Fruit fly (Drosophila melanogaster) whole organism, prepupa: ENCODE data around the gene ERp44.

Source experiments
- Blimp-1 ChIP-seq: fragments of 200-800 bp; sonication (Bioruptor generic); optimal IDR thresholded peaks from 3 replicates; lab custom pipeline; 2017; ENCODE audit warnings: missing biosample characterization, missing genetic modification characterization, mild to moderate bottlenecking, moderate library complexity, missing genetic modification reagents
- CG10631 ChIP-seq: fragments of 200-800 bp; sonication (Bioruptor generic); optimal IDR thresholded peaks from 2 replicates; lab custom pipeline; 2016; ENCODE audit warnings: missing biosample characterization, missing genetic modification characterization
- Hr39 ChIP-seq: fragments of 200-800 bp; sonication (Bioruptor generic); optimal IDR thresholded peaks from 2 replicates; lab custom pipeline; 2016; ENCODE audit warnings: missing biosample characterization, missing genetic modification characterization
- Sox102F ChIP-seq: fragments of 200-800 bp; sonication (Bioruptor generic); optimal IDR thresholded peaks from 2 replicates; lab custom pipeline; 2016; ENCODE audit warnings: missing biosample characterization, mild to moderate bottlenecking, missing genetic modification characterization
- Sox15 ChIP-seq: fragments of 200-800 bp; sonication (Bioruptor generic); optimal IDR thresholded peaks from 3 replicates; lab custom pipeline; 2016; ENCODE audit warnings: missing biosample characterization, missing genetic modification characterization

dm6 chrX:16288492-16288964, 9.0 kb downstream of the ERp44 start, which contains the start of the genes CG32576 and caz:
- TF ChIP-seq Sox102F (GFP tag; lab: Kevin White, UChicago) = peak; percentile 43
- no peak for TF ChIP-seq Hr39 (GFP tag; lab: Kevin White, UChicago)
- peak; percentile 8 for TF ChIP-seq Blimp-1 (GFP tag; lab: Kevin White, UChicago)
- no peak for TF ChIP-seq Sox15 (GFP tag; lab: Kevin White, UChicago)
- peak; percentile 51 for TF ChIP-seq CG10631
